Fruit fly (Drosophila melanogaster) whole organism, prepupa: ENCODE measurements around the gene Elba1.
A peak's percentile ranks its signal among the peaks of the same experiment; 100 is the strongest.

Source experiments
- Blimp-1 ChIP-seq: fragments of 200-800 bp; sonication (Bioruptor generic); optimal IDR thresholded peaks from 3 replicates; lab custom pipeline; 2017; ENCODE audit warnings: missing biosample characterization, missing genetic modification characterization, mild to moderate bottlenecking, moderate library complexity, missing genetic modification reagents
- CG10669 ChIP-seq: fragments of 200-800 bp; sonication (Bioruptor generic); optimal IDR thresholded peaks from 3 replicates; lab custom pipeline; 2018; ENCODE audit warnings: missing biosample characterization, mild to moderate bottlenecking, missing genetic modification characterization, moderate library complexity
- CG11762 ChIP-seq: fragments of 200-800 bp; sonication (Bioruptor generic); optimal IDR thresholded peaks from 3 replicates; lab custom pipeline; 2016; ENCODE audit warnings: missing biosample characterization, missing genetic modification characterization; ENCODE audit not compliant: insufficient read depth
- CG11902 ChIP-seq: fragments of 200-800 bp; sonication (Bioruptor generic); optimal IDR thresholded peaks from 3 replicates; lab custom pipeline; 2016; ENCODE audit warnings: missing biosample characterization, missing genetic modification characterization
- CG15336 ChIP-seq: fragments of 200-800 bp; sonication (Bioruptor generic); IDR thresholded peaks from 2 replicates; pipeline ENCODE4 v1.3.6; 2022; ENCODE audit warnings: missing biosample characterization, missing genetic modification characterization
- CG3032 ChIP-seq: fragments of 200-800 bp; optimal IDR thresholded peaks from 2 replicates; lab custom pipeline; 2019; ENCODE audit warnings: missing biosample characterization, mild to moderate bottlenecking, missing genetic modification characterization, moderate library complexity
- CG31627 ChIP-seq: fragments of 200-800 bp; sonication (Bioruptor generic); optimal IDR thresholded peaks from 3 replicates; lab custom pipeline; 2016; ENCODE audit warnings: missing biosample characterization, missing genetic modification characterization
- CG32006 ChIP-seq: fragments of 200-800 bp; sonication (Bioruptor generic); optimal IDR thresholded peaks from 3 replicates; lab custom pipeline; 2017; ENCODE audit warnings: missing biosample characterization, mild to moderate bottlenecking, missing genetic modification characterization
- CG34406 ChIP-seq: fragments of 200-800 bp; sonication (Bioruptor generic); optimal IDR thresholded peaks from 3 replicates; lab custom pipeline; 2016; ENCODE audit warnings: missing biosample characterization, missing genetic modification characterization
- CG3919 ChIP-seq: fragments of 200-800 bp; sonication (Bioruptor generic); optimal IDR thresholded peaks from 3 replicates; lab custom pipeline; 2016; ENCODE audit warnings: missing biosample characterization, missing genetic modification characterization
- CG4318 ChIP-seq: fragments of 200-800 bp; sonication (Bioruptor generic); optimal IDR thresholded peaks from 3 replicates; lab custom pipeline; 2017; ENCODE audit warnings: missing biosample characterization, mild to moderate bottlenecking, missing genetic modification characterization
- CG6163 ChIP-seq: fragments of 200-800 bp; sonication (Bioruptor generic); IDR thresholded peaks from 3 replicates; pipeline ENCODE4 v1.3.6; 2022; ENCODE audit warnings: missing biosample characterization, missing genetic modification characterization
- CG6276 ChIP-seq: fragments of 200-800 bp; sonication (Bioruptor generic); optimal IDR thresholded peaks from 2 replicates; lab custom pipeline; 2017; ENCODE audit warnings: missing biosample characterization, mild to moderate bottlenecking, missing genetic modification characterization
- CG6808 ChIP-seq: fragments of 200-800 bp; sonication (Bioruptor generic); optimal IDR thresholded peaks from 3 replicates; lab custom pipeline; 2017; ENCODE audit warnings: missing biosample characterization, missing genetic modification characterization, mild to moderate bottlenecking, moderate library complexity, missing genetic modification reagents
- CG6854 ChIP-seq: fragments of 200-800 bp; sonication (Bioruptor generic); optimal IDR thresholded peaks from 2 replicates; lab custom pipeline; 2017; ENCODE audit warnings: missing biosample characterization, mild to moderate bottlenecking, missing genetic modification characterization
- CG8119 ChIP-seq: fragments of 200-800 bp; sonication (Bioruptor generic); IDR thresholded peaks from 3 replicates; pipeline ENCODE4 v1.3.6; 2022; ENCODE audit warnings: missing biosample characterization, missing genetic modification characterization
- CG8319 ChIP-seq: fragments of 200-800 bp; sonication (Bioruptor generic); optimal IDR thresholded peaks from 3 replicates; lab custom pipeline; 2016; ENCODE audit warnings: missing biosample characterization, missing genetic modification characterization
- CG8632 ChIP-seq: fragments of 200-800 bp; sonication (Bioruptor generic); optimal IDR thresholded peaks from 3 replicates; lab custom pipeline; 2016; ENCODE audit warnings: missing biosample characterization, missing genetic modification characterization
- CG9139 ChIP-seq: fragments of 200-800 bp; sonication (Bioruptor generic); optimal IDR thresholded peaks from 3 replicates; lab custom pipeline; 2017; ENCODE audit warnings: missing biosample characterization, mild to moderate bottlenecking, missing genetic modification characterization
- Eip75B ChIP-seq: fragments of 200-800 bp; sonication (Bioruptor generic); optimal IDR thresholded peaks from 3 replicates; lab custom pipeline; 2016; ENCODE audit warnings: missing biosample characterization, missing genetic modification characterization
- Eip78C ChIP-seq: fragments of 200-800 bp; sonication (Bioruptor generic); peaks from one replicate; lab custom pipeline; 2016; ENCODE audit warnings: missing biosample characterization, missing genetic modification characterization
- Eip93F ChIP-seq: fragments of 200-800 bp; sonication (Bioruptor generic); optimal IDR thresholded peaks from 2 replicates; lab custom pipeline; 2016; ENCODE audit warnings: missing biosample characterization, mild to moderate bottlenecking, missing genetic modification characterization
- Ets21C ChIP-seq: fragments of 200-800 bp; sonication (Bioruptor generic); optimal IDR thresholded peaks from 3 replicates; lab custom pipeline; 2016; ENCODE audit warnings: missing biosample characterization, missing genetic modification characterization
- Gug ChIP-seq: fragments of 200-800 bp; sonication (Bioruptor generic); IDR thresholded peaks from 2 replicates; pipeline ENCODE4 v1.3.6; 2022; ENCODE audit warnings: missing biosample characterization, missing genetic modification characterization
- Hr39 ChIP-seq: fragments of 200-800 bp; sonication (Bioruptor generic); optimal IDR thresholded peaks from 2 replicates; lab custom pipeline; 2016; ENCODE audit warnings: missing biosample characterization, missing genetic modification characterization
- Lpt ChIP-seq: fragments of 200-800 bp; sonication (Bioruptor generic); optimal IDR thresholded peaks from 3 replicates; lab custom pipeline; 2016; ENCODE audit warnings: missing biosample characterization, missing genetic modification characterization
- Met ChIP-seq: fragments of 200-800 bp; sonication (Bioruptor generic); optimal IDR thresholded peaks from 3 replicates; lab custom pipeline; 2016; ENCODE audit warnings: missing biosample characterization, missing genetic modification characterization
- OdsH ChIP-seq: fragments of 200-800 bp; sonication (Bioruptor generic); optimal IDR thresholded peaks from 3 replicates; lab custom pipeline; 2016; ENCODE audit warnings: missing biosample characterization, missing genetic modification characterization
- Smox ChIP-seq: fragments of 200-800 bp; sonication (Bioruptor generic); optimal IDR thresholded peaks from 3 replicates; lab custom pipeline; 2016; ENCODE audit warnings: missing biosample characterization, missing genetic modification characterization
- Sox102F ChIP-seq: fragments of 200-800 bp; sonication (Bioruptor generic); optimal IDR thresholded peaks from 2 replicates; lab custom pipeline; 2016; ENCODE audit warnings: missing biosample characterization, mild to moderate bottlenecking, missing genetic modification characterization
- Sox15 ChIP-seq: fragments of 200-800 bp; sonication (Bioruptor generic); optimal IDR thresholded peaks from 3 replicates; lab custom pipeline; 2016; ENCODE audit warnings: missing biosample characterization, missing genetic modification characterization
- achi ChIP-seq: fragments of 200-800 bp; sonication (Bioruptor generic); optimal IDR thresholded peaks from 3 replicates; lab custom pipeline; 2016; ENCODE audit warnings: missing biosample characterization, missing genetic modification characterization
- acj6 ChIP-seq: fragments of 200-800 bp; sonication (Bioruptor generic); optimal IDR thresholded peaks from 3 replicates; lab custom pipeline; 2016; ENCODE audit warnings: missing biosample characterization, missing genetic modification characterization
- cyc ChIP-seq: fragments of 200-800 bp; sonication (Bioruptor generic); optimal IDR thresholded peaks from 3 replicates; lab custom pipeline; 2016; ENCODE audit warnings: missing biosample characterization, missing genetic modification characterization
- dsx ChIP-seq: fragments of 200-800 bp; optimal IDR thresholded peaks from 3 replicates; lab custom pipeline; 2019; ENCODE audit warnings: missing biosample characterization, mild to moderate bottlenecking, missing genetic modification characterization, moderate library complexity; ENCODE audit not compliant: poor library complexity, severe bottlenecking
- eg ChIP-seq: fragments of 200-800 bp; sonication (Bioruptor generic); IDR thresholded peaks from 3 replicates; pipeline ENCODE4 v1.3.6; 2022; ENCODE audit warnings: missing biosample characterization, missing genetic modification characterization
- esn ChIP-seq: fragments of 200-800 bp; sonication (Bioruptor generic); optimal IDR thresholded peaks from 2 replicates; lab custom pipeline; 2016; ENCODE audit warnings: missing biosample characterization, mild to moderate bottlenecking, missing genetic modification characterization, moderate library complexity
- net ChIP-seq: fragments of 200-800 bp; sonication (Bioruptor generic); optimal IDR thresholded peaks from 3 replicates; lab custom pipeline; 2016; ENCODE audit warnings: missing biosample characterization, missing genetic modification characterization
- salr ChIP-seq, 2 experiments: fragments of 200-800 bp; sonication (Bioruptor generic); optimal IDR thresholded peaks; 3 replicates each; lab custom pipeline; 2016 to 2018; ENCODE audit warnings: missing biosample characterization in 2 of 2, missing genetic modification characterization in 2 of 2, mild to moderate bottlenecking in 1 of 2
- spab ChIP-seq: fragments of 200-800 bp; sonication (Bioruptor generic); optimal IDR thresholded peaks from 2 replicates; lab custom pipeline; 2017; ENCODE audit warnings: missing biosample characterization, mild to moderate bottlenecking, missing genetic modification characterization, missing genetic modification reagents
- ss ChIP-seq, 2 experiments: fragments of 200-800 bp; sonication (Bioruptor generic); optimal IDR thresholded peaks; 2 replicates in 1 of 2; 3 replicates in 1 of 2; lab custom pipeline; 2017 to 2018; ENCODE audit warnings: mild to moderate bottlenecking in 2 of 2, missing biosample characterization in 2 of 2, missing genetic modification characterization in 2 of 2, moderate library complexity in 1 of 2
- svp ChIP-seq: fragments of 200-800 bp; sonication (Bioruptor generic); peaks from one replicate; lab custom pipeline; 2016; ENCODE audit warnings: missing biosample characterization, missing genetic modification characterization

Gene Elba1

DNA sequence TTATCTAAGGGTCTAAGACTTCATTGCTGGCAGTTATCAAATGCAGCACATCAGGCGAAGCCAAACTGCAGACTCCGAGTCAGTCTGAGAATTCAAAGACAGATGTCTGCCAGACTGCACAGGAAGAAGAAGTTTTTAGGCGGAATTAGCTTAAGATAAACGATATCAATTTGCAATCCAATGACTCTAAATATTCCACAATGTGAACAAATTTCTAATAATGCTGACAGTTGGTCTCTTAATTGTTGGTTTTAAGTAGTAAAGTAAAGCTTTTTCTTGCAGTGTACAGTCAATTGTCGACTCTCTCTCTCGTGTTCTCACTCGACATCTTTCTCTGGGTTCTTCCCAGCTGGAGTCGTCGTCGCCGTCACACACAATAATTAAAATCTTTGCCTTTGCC lies 35.5 kb downstream of the Elba1 start (continued):
- TF ChIP-seq CG3919 (GFP tag; lab: Kevin White, UChicago): peak; percentile 62
- 0 out of 2 replicates have a peak, but pooled peaks have one; percentile 22 for TF ChIP-seq Gug (GFP tag; lab: Robert Waterston, UW)
- peak in 1 of 2 experiments; percentile 64 for TF ChIP-seq salr (GFP tag; optimal IDR thresholded peaks at IDR 0.05; lab: Kevin White, UChicago)
- peak; percentile 54 for TF ChIP-seq OdsH
- no peak for TF ChIP-seq CG9139 (GFP tag; lab: Kevin White, UChicago)
- TF ChIP-seq CG6854 (GFP tag; lab: Kevin White, UChicago): no peak
- TF ChIP-seq CG10669 (GFP tag; lab: Kevin White, UChicago): no peak
- peak; percentile 18 for TF ChIP-seq net (GFP tag; lab: Kevin White, UChicago)
- peak; percentile 24 for TF ChIP-seq Ets21C (GFP tag; lab: Kevin White, UChicago)
- peak; percentile 44 for TF ChIP-seq CG4318 (GFP tag; lab: Kevin White, UChicago)
- TF ChIP-seq CG11902: no peak
- TF ChIP-seq Lpt (GFP tag; lab: Kevin White, UChicago): peak; percentile 26

- TF ChIP-seq svp (GFP tag; lab: Kevin White, UChicago): no peak
- TF ChIP-seq achi: no peak
- no peak for TF ChIP-seq CG10669 (GFP tag; lab: Kevin White, UChicago)
- no peak for TF ChIP-seq CG32006 (GFP tag; lab: Kevin White, UChicago)
- no peak for TF ChIP-seq Eip78C
- no peak for TF ChIP-seq CG6808
- no peak for TF ChIP-seq CG8119 (GFP tag; lab: Robert Waterston, UW)
These were observed 37.5 kb downstream of the Elba1 start, which contains the start of gene CG43798 for dm6 chr2L:4646751-4647150. Gene CG43798, plus strand, starts transcription at chr2L:4647051.

DNA sequence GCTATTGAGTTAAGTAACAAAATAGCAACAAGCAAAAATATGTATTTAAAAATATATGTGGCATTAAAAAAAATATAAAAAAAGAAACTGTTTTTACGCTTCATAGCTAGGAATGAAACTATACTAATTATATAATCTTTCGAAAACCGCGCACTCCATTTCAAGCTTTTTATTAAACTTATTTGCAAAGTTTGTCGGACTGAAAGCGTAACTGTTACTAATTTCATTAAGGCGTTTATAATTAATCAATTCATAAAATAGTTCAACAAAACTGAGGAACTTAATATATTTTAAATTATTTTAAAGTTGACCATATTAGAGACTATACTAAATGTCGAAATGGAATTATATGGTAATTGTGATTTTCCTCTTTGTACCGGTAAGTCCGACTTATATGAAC lies 41.6 kb downstream of the Elba1 start, which contains the start of gene CG15635:
TSS of gene CG15635 (plus strand) at position 301 of the 400 bp plus-strand sequence.
- no peak for TF ChIP-seq CG6276 (GFP tag; lab: Kevin White, UChicago)
- TF ChIP-seq Sox15: no peak
- TF ChIP-seq CG6854 (GFP tag; lab: Kevin White, UChicago): no peak
- no peak for TF ChIP-seq CG6163 (GFP tag; lab: Robert Waterston, UW)
- TF ChIP-seq CG6808: no peak
- TF ChIP-seq CG3032 (tag; lab: Kevin White, UChicago): no peak
- no peak for TF ChIP-seq CG10669 (GFP tag; lab: Kevin White, UChicago)
- TF ChIP-seq CG31627 (GFP tag; lab: Kevin White, UChicago): no peak
- TF ChIP-seq spab (GFP tag; lab: Kevin White, UChicago): no peak
- no peak for TF ChIP-seq Sox102F (GFP tag; lab: Kevin White, UChicago)
- no peak for TF ChIP-seq CG8632 (GFP tag; lab: Kevin White, UChicago)
- no peak for TF ChIP-seq ss (GFP tag; optimal IDR thresholded peaks at IDR 0.05; lab: Kevin White, UChicago)
- no peak for TF ChIP-seq CG32006 (GFP tag; lab: Kevin White, UChicago)
- no peak for TF ChIP-seq CG11902
- TF ChIP-seq Lpt (GFP tag; lab: Kevin White, UChicago): no peak
- TF ChIP-seq Eip78C: no peak
- no peak for TF ChIP-seq cyc (GFP tag; lab: Kevin White, UChicago)
- no peak for TF ChIP-seq acj6 (GFP tag; lab: Kevin White, UChicago)

dm6 chr2L:4640996-4641395 lies 43.3 kb downstream of the Elba1 start, which contains the start of gene BG642163:
Gene BG642163, plus strand, starts transcription at chr2L:4641296.
- TF ChIP-seq CG34406 (GFP tag; lab: Kevin White, UChicago) (no peak), CG11762 (GFP tag; lab: Kevin White, UChicago) (no peak), Eip78C (peak; percentile 28), svp (GFP tag; lab: Kevin White, UChicago) (peak; percentile 22)
- TF ChIP-seq, all 60 proteins: peak for 2

- TF ChIP-seq CG15336 (GFP tag; lab: Robert Waterston, UW) (peak; percentile 42; the same call in 1 of the 2 replicates), CG31627 (GFP tag; lab: Kevin White, UChicago) (peak; percentile 14), Ets21C (GFP tag; lab: Kevin White, UChicago) (no peak), dsx (GFP tag; lab: Kevin White, UChicago) (no peak), CG6808 (no peak), Eip75B (GFP tag; lab: Kevin White, UChicago) (no peak), CG10669 (GFP tag; lab: Kevin White, UChicago) (no peak), esn (GFP tag; lab: Kevin White, UChicago) (peak; percentile 18), Blimp-1 (GFP tag; lab: Kevin White, UChicago) (no peak), Met (GFP tag; lab: Kevin White, UChicago) (peak; percentile 45), CG9139 (GFP tag; lab: Kevin White, UChicago) (no peak), salr (GFP tag; optimal IDR thresholded peaks at IDR 0.05; lab: Kevin White, UChicago) (peak in 1 of 2 experiments; percentile 31), cyc (GFP tag; lab: Kevin White, UChicago) (peak; percentile 10), Hr39 (GFP tag; lab: Kevin White, UChicago) (no peak), CG8319 (GFP tag; lab: Kevin White, UChicago) (no peak), eg (GFP tag; lab: Robert Waterston, UW) (0 out of 3 replicates have a peak, but pooled peaks have one; percentile 22), Smox (GFP tag; lab: Kevin White, UChicago) (peak; percentile 3), Eip93F (no peak), spab (GFP tag; lab: Kevin White, UChicago) (no peak)
These were observed 48.9 kb downstream of the Elba1 start for dm6 chr2L:4635376-4635775.
